Fruit fly (Drosophila melanogaster) whole organism, prepupa: ENCODE measurements around the gene aqz.
A peak's percentile ranks its signal among the peaks of the same experiment; 100 is the strongest.

Experiments
- Blimp-1 ChIP-seq: fragments of 200-800 bp; sonication (Bioruptor generic); optimal IDR thresholded peaks from 3 replicates; lab custom pipeline; 2017; ENCODE audit warnings: missing biosample characterization, missing genetic modification characterization, mild to moderate bottlenecking, moderate library complexity, missing genetic modification reagents
- CG10669 ChIP-seq: fragments of 200-800 bp; sonication (Bioruptor generic); optimal IDR thresholded peaks from 3 replicates; lab custom pipeline; 2018; ENCODE audit warnings: missing biosample characterization, mild to moderate bottlenecking, missing genetic modification characterization, moderate library complexity
- CG16779 ChIP-seq: fragments of 200-800 bp; sonication (Bioruptor generic); optimal IDR thresholded peaks from 3 replicates; lab custom pipeline; 2017; ENCODE audit warnings: missing biosample characterization, mild to moderate bottlenecking, missing genetic modification characterization
- CG3032 ChIP-seq: fragments of 200-800 bp; optimal IDR thresholded peaks from 2 replicates; lab custom pipeline; 2019; ENCODE audit warnings: missing biosample characterization, mild to moderate bottlenecking, missing genetic modification characterization, moderate library complexity
- CG31627 ChIP-seq: fragments of 200-800 bp; sonication (Bioruptor generic); optimal IDR thresholded peaks from 3 replicates; lab custom pipeline; 2016; ENCODE audit warnings: missing biosample characterization, missing genetic modification characterization
- CG34406 ChIP-seq: fragments of 200-800 bp; sonication (Bioruptor generic); optimal IDR thresholded peaks from 3 replicates; lab custom pipeline; 2016; ENCODE audit warnings: missing biosample characterization, missing genetic modification characterization
- CG6163 ChIP-seq: fragments of 200-800 bp; sonication (Bioruptor generic); IDR thresholded peaks from 3 replicates; pipeline ENCODE4 v1.3.6; 2022; ENCODE audit warnings: missing biosample characterization, missing genetic modification characterization
- CG6854 ChIP-seq: fragments of 200-800 bp; sonication (Bioruptor generic); optimal IDR thresholded peaks from 2 replicates; lab custom pipeline; 2017; ENCODE audit warnings: missing biosample characterization, mild to moderate bottlenecking, missing genetic modification characterization
- CG8119 ChIP-seq: fragments of 200-800 bp; sonication (Bioruptor generic); IDR thresholded peaks from 3 replicates; pipeline ENCODE4 v1.3.6; 2022; ENCODE audit warnings: missing biosample characterization, missing genetic modification characterization
- CG9139 ChIP-seq: fragments of 200-800 bp; sonication (Bioruptor generic); optimal IDR thresholded peaks from 3 replicates; lab custom pipeline; 2017; ENCODE audit warnings: missing biosample characterization, mild to moderate bottlenecking, missing genetic modification characterization
- Eip75B ChIP-seq: fragments of 200-800 bp; sonication (Bioruptor generic); optimal IDR thresholded peaks from 3 replicates; lab custom pipeline; 2016; ENCODE audit warnings: missing biosample characterization, missing genetic modification characterization
- Eip78C ChIP-seq: fragments of 200-800 bp; sonication (Bioruptor generic); peaks from one replicate; lab custom pipeline; 2016; ENCODE audit warnings: missing biosample characterization, missing genetic modification characterization
- Ets21C ChIP-seq: fragments of 200-800 bp; sonication (Bioruptor generic); optimal IDR thresholded peaks from 3 replicates; lab custom pipeline; 2016; ENCODE audit warnings: missing biosample characterization, missing genetic modification characterization
- Ets96B ChIP-seq: fragments of 200-800 bp; optimal IDR thresholded peaks from 2 replicates; lab custom pipeline; 2019; ENCODE audit warnings: missing biosample characterization, mild to moderate bottlenecking, missing genetic modification characterization, moderate library complexity
- Gug ChIP-seq: fragments of 200-800 bp; sonication (Bioruptor generic); IDR thresholded peaks from 2 replicates; pipeline ENCODE4 v1.3.6; 2022; ENCODE audit warnings: missing biosample characterization, missing genetic modification characterization
- Hr38 ChIP-seq: sonication (Bioruptor generic); optimal IDR thresholded peaks from 2 replicates; lab custom pipeline; 2016; ENCODE audit warnings: missing biosample characterization, missing genetic modification characterization
- Hr39 ChIP-seq: fragments of 200-800 bp; sonication (Bioruptor generic); optimal IDR thresholded peaks from 2 replicates; lab custom pipeline; 2016; ENCODE audit warnings: missing biosample characterization, missing genetic modification characterization
- Hr4 ChIP-seq: fragments of 200-800 bp; sonication (Bioruptor generic); optimal IDR thresholded peaks from 3 replicates; lab custom pipeline; 2016; ENCODE audit warnings: missing biosample characterization, missing genetic modification characterization
- Met ChIP-seq: fragments of 200-800 bp; sonication (Bioruptor generic); optimal IDR thresholded peaks from 3 replicates; lab custom pipeline; 2016; ENCODE audit warnings: missing biosample characterization, missing genetic modification characterization
- OdsH ChIP-seq: fragments of 200-800 bp; sonication (Bioruptor generic); optimal IDR thresholded peaks from 3 replicates; lab custom pipeline; 2016; ENCODE audit warnings: missing biosample characterization, missing genetic modification characterization
- achi ChIP-seq: fragments of 200-800 bp; sonication (Bioruptor generic); optimal IDR thresholded peaks from 3 replicates; lab custom pipeline; 2016; ENCODE audit warnings: missing biosample characterization, missing genetic modification characterization
- cyc ChIP-seq: fragments of 200-800 bp; sonication (Bioruptor generic); optimal IDR thresholded peaks from 3 replicates; lab custom pipeline; 2016; ENCODE audit warnings: missing biosample characterization, missing genetic modification characterization
- dsx ChIP-seq: fragments of 200-800 bp; optimal IDR thresholded peaks from 3 replicates; lab custom pipeline; 2019; ENCODE audit warnings: missing biosample characterization, mild to moderate bottlenecking, missing genetic modification characterization, moderate library complexity; ENCODE audit not compliant: poor library complexity, severe bottlenecking
- esn ChIP-seq: fragments of 200-800 bp; sonication (Bioruptor generic); optimal IDR thresholded peaks from 2 replicates; lab custom pipeline; 2016; ENCODE audit warnings: missing biosample characterization, mild to moderate bottlenecking, missing genetic modification characterization, moderate library complexity
- fd85E ChIP-seq: fragments of 200-800 bp; sonication (Bioruptor generic); optimal IDR thresholded peaks from 3 replicates; lab custom pipeline; 2016; ENCODE audit warnings: missing biosample characterization, missing genetic modification characterization
- fkh ChIP-seq: fragments of 200-800 bp; sonication (Bioruptor generic); optimal IDR thresholded peaks from 3 replicates; lab custom pipeline; 2017; ENCODE audit warnings: missing biosample characterization, mild to moderate bottlenecking, missing genetic modification characterization, moderate library complexity
- net ChIP-seq: fragments of 200-800 bp; sonication (Bioruptor generic); optimal IDR thresholded peaks from 3 replicates; lab custom pipeline; 2016; ENCODE audit warnings: missing biosample characterization, missing genetic modification characterization
- pdm3 ChIP-seq: fragments of 200-800 bp; sonication (Bioruptor generic); optimal IDR thresholded peaks from 3 replicates; lab custom pipeline; 2016; ENCODE audit warnings: missing biosample characterization, missing genetic modification characterization
- salr ChIP-seq, 2 experiments: fragments of 200-800 bp; sonication (Bioruptor generic); optimal IDR thresholded peaks; 3 replicates each; lab custom pipeline; 2016 to 2018; ENCODE audit warnings: missing biosample characterization in 2 of 2, missing genetic modification characterization in 2 of 2, mild to moderate bottlenecking in 1 of 2
- spab ChIP-seq: fragments of 200-800 bp; sonication (Bioruptor generic); optimal IDR thresholded peaks from 2 replicates; lab custom pipeline; 2017; ENCODE audit warnings: missing biosample characterization, mild to moderate bottlenecking, missing genetic modification characterization, missing genetic modification reagents
- svp ChIP-seq: fragments of 200-800 bp; sonication (Bioruptor generic); peaks from one replicate; lab custom pipeline; 2016; ENCODE audit warnings: missing biosample characterization, missing genetic modification characterization
- topi ChIP-seq: fragments of 200-800 bp; sonication (Bioruptor generic); optimal IDR thresholded peaks from 3 replicates; lab custom pipeline; 2016; ENCODE audit warnings: missing biosample characterization, missing genetic modification characterization

aqz gene

DNA sequence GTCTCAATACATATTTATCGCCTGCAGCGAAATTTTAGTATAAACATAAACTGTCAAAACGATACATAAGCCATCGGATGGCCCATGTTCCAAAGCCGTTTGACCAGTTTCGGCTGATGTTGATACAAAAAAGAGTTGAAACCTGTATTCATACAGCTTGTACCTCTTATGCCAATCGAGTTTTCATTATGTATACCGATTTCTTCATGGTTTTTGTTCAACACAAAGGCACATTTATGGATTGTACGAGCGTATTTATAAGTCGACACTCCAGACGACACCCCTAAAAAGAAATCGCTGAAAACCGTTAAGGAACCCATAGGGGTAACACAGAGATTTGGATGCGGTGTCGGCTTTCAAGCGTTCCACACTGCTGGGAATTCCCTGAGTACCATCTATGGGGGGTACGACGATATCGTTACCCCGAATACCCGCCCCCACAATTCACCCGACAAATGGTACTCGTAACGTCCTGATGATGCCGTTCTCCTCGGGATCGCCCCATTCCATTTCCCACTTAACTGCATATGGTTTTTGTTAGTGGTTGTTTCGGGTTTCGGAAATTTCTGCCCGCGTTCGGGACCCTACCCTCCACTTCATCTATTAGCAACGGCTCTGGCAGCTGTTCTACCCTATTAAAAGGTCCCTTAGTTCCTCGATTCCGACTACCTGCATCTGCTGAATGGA lies 12.5 kb downstream of the aqz start (continued):
- peak; percentile 20 for TF ChIP-seq Hr4 (GFP tag; lab: Kevin White, UChicago)
- no peak for TF ChIP-seq Ets21C
- no peak for TF ChIP-seq Blimp-1 (GFP tag; lab: Kevin White, UChicago)
- no peak for TF ChIP-seq fd85E (GFP tag; lab: Kevin White, UChicago)
- TF ChIP-seq dsx (GFP tag; lab: Kevin White, UChicago), result peak; percentile 30
- no peak for TF ChIP-seq CG3032 (tag; lab: Kevin White, UChicago)
- no peak for TF ChIP-seq Ets96B (tag; lab: Kevin White, UChicago)
- no peak for TF ChIP-seq Met
- TF ChIP-seq CG6854 (GFP tag; lab: Kevin White, UChicago), result peak; percentile 12
- no peak for TF ChIP-seq pdm3 (GFP tag; lab: Kevin White, UChicago)
- TF ChIP-seq CG16779 (tag; lab: Kevin White, UChicago), result no peak
- no peak for TF ChIP-seq CG34406 (GFP tag; lab: Kevin White, UChicago)
- TF ChIP-seq Gug (GFP tag; lab: Robert Waterston, UW), result no peak

DNA sequence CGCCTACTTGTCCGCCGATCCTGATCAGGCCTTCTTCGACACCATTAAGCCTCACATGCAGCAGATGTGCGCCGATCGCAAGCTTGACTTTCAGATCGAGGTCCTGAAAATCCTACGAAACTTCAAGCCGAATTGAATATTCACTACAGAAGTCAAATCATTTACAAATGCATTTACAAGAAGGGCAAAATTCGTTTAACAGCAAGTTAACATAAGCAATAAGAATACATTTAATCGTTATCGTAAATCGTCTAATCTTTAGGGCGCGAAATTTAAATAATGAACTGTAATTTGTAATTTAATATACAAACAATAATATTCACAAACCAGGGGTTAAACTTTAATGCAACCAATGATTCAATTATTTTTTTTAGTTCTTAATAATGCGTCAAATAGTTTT lies 13.4 kb downstream of the aqz start:
- TF ChIP-seq pdm3 (GFP tag; lab: Kevin White, UChicago) (no peak), achi (GFP tag; lab: Kevin White, UChicago) (no peak), CG6163 (no peak), svp (GFP tag; lab: Kevin White, UChicago) (no peak), net (no peak), CG31627 (GFP tag; lab: Kevin White, UChicago) (no peak), OdsH (no peak), fkh (no peak), salr (GFP tag; optimal IDR thresholded peaks at IDR 0.05; lab: Kevin White, UChicago) (no peak), Eip75B (GFP tag; lab: Kevin White, UChicago) (no peak), Eip78C (no peak), Met (no peak), esn (GFP tag; lab: Kevin White, UChicago) (no peak), fd85E (GFP tag; lab: Kevin White, UChicago) (no peak), CG8119 (no peak), CG10669 (GFP tag; lab: Kevin White, UChicago) (no peak), Hr39 (GFP tag; lab: Kevin White, UChicago) (no peak)

DNA sequence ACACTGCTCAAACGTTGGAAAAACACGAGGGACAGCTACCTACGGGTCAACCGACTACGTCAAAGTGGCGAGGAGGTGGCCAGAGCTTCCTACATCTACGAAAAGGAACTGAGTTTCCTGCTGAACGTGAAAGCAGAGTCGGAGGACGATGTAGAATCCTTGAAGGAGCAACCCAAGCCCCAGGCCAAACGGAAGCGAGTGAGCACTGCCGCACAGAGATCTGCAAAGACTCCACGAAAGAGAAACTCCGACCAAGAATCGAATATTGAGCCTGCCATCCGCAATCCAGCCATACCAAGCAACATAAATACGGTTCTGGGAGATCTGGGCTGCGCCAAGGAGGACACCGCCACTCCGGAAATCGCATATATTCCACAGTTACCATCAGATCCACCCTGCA lies 13.8 kb downstream of the aqz start:
- TF ChIP-seq Hr38 (GFP tag; lab: Kevin White, UChicago) (no peak), Gug (GFP tag; lab: Robert Waterston, UW) (no peak), CG9139 (no peak), svp (GFP tag; lab: Kevin White, UChicago) (no peak), spab (no peak), Blimp-1 (GFP tag; lab: Kevin White, UChicago) (no peak), cyc (GFP tag; lab: Kevin White, UChicago) (no peak), dsx (GFP tag; lab: Kevin White, UChicago) (no peak), CG10669 (GFP tag; lab: Kevin White, UChicago) (no peak)

DNA sequence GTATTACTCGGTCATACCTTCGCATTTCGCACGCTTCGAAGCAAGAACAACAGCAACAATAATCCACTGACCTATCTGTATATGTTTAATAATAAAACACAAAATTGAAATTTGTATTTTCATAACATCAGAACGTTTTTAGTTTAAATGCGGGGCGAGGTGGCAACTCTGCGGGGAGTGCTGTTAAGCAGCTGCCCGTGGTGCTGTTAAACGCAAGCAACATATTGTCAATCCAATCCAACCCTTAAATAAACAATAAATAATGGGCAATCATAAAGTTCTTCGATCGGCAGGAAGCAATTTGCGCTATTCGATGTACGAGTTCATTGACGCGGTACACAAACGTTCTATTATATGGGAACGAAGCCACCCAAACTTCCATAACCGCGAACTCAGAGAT lies 14.4 kb downstream of the aqz start, which contains the start of gene hng2:
hng2 (plus strand) TSS at position 219 of the 400 bp plus-strand sequence.
- TF ChIP-seq topi (GFP tag; lab: Kevin White, UChicago) (no peak), fkh (peak; percentile 71), Gug (GFP tag; lab: Robert Waterston, UW) (no peak)

DNA sequence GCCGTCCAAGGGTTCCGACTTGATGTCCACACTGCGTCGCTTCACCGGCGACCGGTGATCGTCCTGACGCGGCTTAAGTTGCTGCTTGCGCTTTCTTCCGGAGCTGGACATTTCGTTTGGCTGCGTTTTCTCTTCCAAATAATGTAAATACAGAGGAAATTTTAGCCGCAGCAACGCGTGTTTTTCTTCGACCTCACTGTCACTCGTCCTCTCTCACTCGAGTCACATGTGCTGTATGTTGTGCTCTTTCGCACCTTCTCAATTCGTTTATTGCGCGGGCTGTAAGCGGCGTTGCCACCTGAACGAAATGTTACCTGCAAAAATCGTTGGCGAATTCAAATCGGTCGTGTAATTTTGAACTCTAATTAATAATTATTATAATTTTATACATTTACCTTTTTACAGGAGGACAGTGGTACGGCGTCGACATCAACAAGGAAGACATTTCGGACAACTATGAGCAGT lies 15.1 kb downstream of the aqz start, which contains the start of gene CG9839:
CG9839 (minus strand) TSS at position 415 of the 465 bp plus-strand sequence.
- no peak for TF ChIP-seq Met
